Worm (Caenorhabditis elegans): ENCODE measurements around the gene znf-207.

DNA sequence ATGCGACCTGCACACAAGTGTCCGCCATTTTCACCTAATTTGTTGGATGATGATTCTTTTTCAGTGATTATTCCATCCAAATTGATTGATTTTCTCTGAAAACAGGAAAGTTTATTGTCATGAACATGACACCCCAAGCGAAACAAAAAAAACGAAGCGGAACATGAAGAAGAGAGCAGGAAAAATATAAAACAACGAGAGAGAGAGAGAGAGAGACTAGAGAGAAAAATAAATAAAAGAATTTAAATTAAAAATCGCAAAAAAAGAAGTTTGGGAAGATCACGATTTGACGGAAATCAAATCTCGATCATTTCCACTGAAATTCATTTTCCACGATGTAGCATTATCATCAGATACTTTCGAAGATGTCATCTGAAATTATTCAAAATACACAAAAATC is 49.0 kb downstream of the znf-207 start, which contains the start of gene klp-12:
- TF ChIP-seq fos-1 (tag; optimal IDR thresholded peaks at IDR 0.05) (no peak), nhr-12 (tag; optimal IDR thresholded peaks at IDR 0.05) (no peak), aly-2 (tag; optimal IDR thresholded peaks at IDR 0.05) (no peak), nhr-10 (tag; optimal IDR thresholded peaks at IDR 0.05) (no peak), unc-55 (GFP tag; optimal IDR thresholded peaks at IDR 0.05) (no peak), elt-3 (tag; optimal IDR thresholded peaks at IDR 0.05) (no peak), ztf-4 (tag; optimal IDR thresholded peaks at IDR 0.05) (no peak), snpc-4 (tag; optimal IDR thresholded peaks at IDR 0.05) (no peak), unc-62 (GFP tag; optimal IDR thresholded peaks at IDR 0.05) (no peak), nhr-25 (tag; optimal IDR thresholded peaks at IDR 0.05) (no peak), nhr-77 (tag; optimal IDR thresholded peaks at IDR 0.05) (no peak)
